Worm (Caenorhabditis elegans): ENCODE measurements around the gene emg-1.

- TF ChIP-seq R02D3.7 (tag; optimal IDR thresholded peaks at IDR 0.05) (no peak), nhr-28 (tag; optimal IDR thresholded peaks at IDR 0.05) (no peak), pqm-1 (tag; optimal IDR thresholded peaks at IDR 0.05) (no peak), tbx-2 (tag; optimal IDR thresholded peaks at IDR 0.05) (no peak), nhr-25 (tag; optimal IDR thresholded peaks at IDR 0.05) (no peak), unc-62 (GFP tag; optimal IDR thresholded peaks at IDR 0.05) (no peak), ztf-11 (tag; optimal IDR thresholded peaks at IDR 0.05) (no peak), nhr-12 (tag; optimal IDR thresholded peaks at IDR 0.05) (no peak), skn-1 (tag; optimal IDR thresholded peaks at IDR 0.05) (no peak), ceh-16 (tag; optimal IDR thresholded peaks at IDR 0.05) (no peak), ceh-28 (tag; optimal IDR thresholded peaks at IDR 0.05) (no peak), mdl-1 (tag; optimal IDR thresholded peaks at IDR 0.05) (no peak), nhr-11 (tag; optimal IDR thresholded peaks at IDR 0.05) (no peak), lin-39 (tag; optimal IDR thresholded peaks at IDR 0.05) (no peak)
These were observed 16.0 kb upstream of the emg-1 start, which contains the start of gene Y39A1A.9 for ce11 chrIII:10633403-10633674.

Measured in whole organism, L3 larva.